Worm (Caenorhabditis elegans) whole organism, L2 larva: ENCODE data around the gene T09A5.4.

Experiments used
- ama-1 ChIP-seq: fragments of 150-350 bp; optimal IDR thresholded peaks from 2 replicates; lab custom pipeline; 2018; ENCODE audit warnings: inconsistent platforms
- unc-62 ChIP-seq: fragments of 150-350 bp; optimal IDR thresholded peaks from 2 replicates; lab custom pipeline; 2014; ENCODE audit warnings: missing biosample characterization, missing genetic modification reagents, missing genetic modification characterization

- TF ChIP-seq unc-62 (GFP tag; lab: Kevin White, UChicago) (no peak), ama-1 (no peak)
Observed at ce11 chrII:7857485-7858010, 11.6 kb downstream of the T09A5.4 start, which contains the start of the genes cec-3 and T09A5.15.
